Worm (Caenorhabditis elegans): ENCODE data around the gene ZK1055.7.

ZK1055.7 gene

ce11 chrV:6579992-6580391, 25.2 kb downstream of the ZK1055.7 start, which contains the start of gene EGAP9.3:
EGAP9.3 (minus strand) TSS chrV:6580122.
- TF ChIP-seq cog-1 (tag; optimal IDR thresholded peaks at IDR 0.05), result no peak
- TF ChIP-seq ztf-29 (GFP tag; IDR thresholded peaks at IDR 0.05), result no peak
- TF ChIP-seq tab-1 (GFP tag; IDR thresholded peaks at IDR 0.05), result no peak
- no peak for TF ChIP-seq klf-2 (GFP tag; conservative IDR thresholded peaks at IDR 0.05)
- no peak for TF ChIP-seq ref-1 (GFP tag; conservative IDR thresholded peaks at IDR 0.05)
- TF ChIP-seq ztf-23 (GFP tag; IDR thresholded peaks at IDR 0.05), result no peak
- TF ChIP-seq med-1 (GFP tag; optimal IDR thresholded peaks at IDR 0.05; ENCODE audit: insufficient read depth), result no peak
- TF ChIP-seq flt-1 (GFP tag; IDR thresholded peaks at IDR 0.05), result no peak
- TF ChIP-seq T22C8.4 (GFP tag; IDR thresholded peaks at IDR 0.05), result no peak

- TF ChIP-seq tab-1 (GFP tag; IDR thresholded peaks at IDR 0.05), result no peak
- TF ChIP-seq ref-1 (GFP tag; conservative IDR thresholded peaks at IDR 0.05), result no peak
Measured at ce11 chrV:6576567-6576966, 28.6 kb downstream of the ZK1055.7 start, which contains the start of gene EGAP9.4. EGAP9.4 (plus strand) TSS chrV:6576867.

ce11 chrV:6575406-6576130, 29.6 kb downstream of the ZK1055.7 start, which contains the start of gene fut-2:
fut-2 (minus strand) TSS chrV:6575890.
- TF ChIP-seq tab-1 (GFP tag; IDR thresholded peaks at IDR 0.05) (no peak), klf-2 (GFP tag; conservative IDR thresholded peaks at IDR 0.05) (no peak), ref-1 (GFP tag; conservative IDR thresholded peaks at IDR 0.05) (no peak), flt-1 (GFP tag; IDR thresholded peaks at IDR 0.05) (no peak), ztf-29 (GFP tag; IDR thresholded peaks at IDR 0.05) (no peak), cog-1 (tag; optimal IDR thresholded peaks at IDR 0.05) (no peak), T22C8.4 (GFP tag; IDR thresholded peaks at IDR 0.05) (no peak), med-1 (GFP tag; optimal IDR thresholded peaks at IDR 0.05; ENCODE audit: insufficient read depth) (no peak), ztf-23 (GFP tag; IDR thresholded peaks at IDR 0.05) (no peak)

ce11 chrV:6565851-6566386, 39.3 kb downstream of the ZK1055.7 start, which contains the start of gene K04A8.1:
K04A8.1 (plus strand) TSS chrV:6566336.
- no peak for TF ChIP-seq cog-1 (tag; optimal IDR thresholded peaks at IDR 0.05)
- no peak for TF ChIP-seq ztf-29 (GFP tag; IDR thresholded peaks at IDR 0.05)
- TF ChIP-seq tab-1 (GFP tag; IDR thresholded peaks at IDR 0.05), result no peak
- TF ChIP-seq klf-2 (GFP tag; conservative IDR thresholded peaks at IDR 0.05), result no peak
- TF ChIP-seq ref-1 (GFP tag; conservative IDR thresholded peaks at IDR 0.05), result no peak
- TF ChIP-seq ztf-23 (GFP tag; IDR thresholded peaks at IDR 0.05), result no peak
- no peak for TF ChIP-seq T22C8.4 (GFP tag; IDR thresholded peaks at IDR 0.05)
- TF ChIP-seq flt-1 (GFP tag; IDR thresholded peaks at IDR 0.05), result no peak
- TF ChIP-seq med-1 (GFP tag; optimal IDR thresholded peaks at IDR 0.05; ENCODE audit: insufficient read depth), result no peak

- TF ChIP-seq cog-1 (tag; optimal IDR thresholded peaks at IDR 0.05) (no peak), med-1 (GFP tag; optimal IDR thresholded peaks at IDR 0.05; ENCODE audit: insufficient read depth) (no peak), klf-2 (GFP tag; conservative IDR thresholded peaks at IDR 0.05) (no peak), ztf-29 (GFP tag; IDR thresholded peaks at IDR 0.05) (no peak), ztf-23 (GFP tag; IDR thresholded peaks at IDR 0.05) (no peak), tab-1 (GFP tag; IDR thresholded peaks at IDR 0.05) (no peak)
Measured at ce11 chrV:6561592-6561991, 43.6 kb downstream of the ZK1055.7 start, which contains the start of gene spp-19. spp-19 (minus strand) TSS chrV:6561692.

- TF ChIP-seq ztf-29 (GFP tag; IDR thresholded peaks at IDR 0.05) (0 out of 2 replicates have a peak, but pooled peaks have one; percentile 12), ref-1 (GFP tag; conservative IDR thresholded peaks at IDR 0.05) (no peak)
Measured at ce11 chrV:6559585-6559984, 45.6 kb downstream of the ZK1055.7 start.

ce11 chrV:6559105-6559504, 46.1 kb downstream of the ZK1055.7 start, which contains the start of gene spp-26:
spp-26 (minus strand) TSS chrV:6559205.
- TF ChIP-seq ref-1 (GFP tag; conservative IDR thresholded peaks at IDR 0.05) (no peak), ztf-29 (GFP tag; IDR thresholded peaks at IDR 0.05) (no peak), tab-1 (GFP tag; IDR thresholded peaks at IDR 0.05) (no peak), cog-1 (tag; optimal IDR thresholded peaks at IDR 0.05) (no peak), klf-2 (GFP tag; conservative IDR thresholded peaks at IDR 0.05) (no peak), ztf-23 (GFP tag; IDR thresholded peaks at IDR 0.05) (no peak), T22C8.4 (GFP tag; IDR thresholded peaks at IDR 0.05) (no peak), med-1 (GFP tag; optimal IDR thresholded peaks at IDR 0.05; ENCODE audit: insufficient read depth) (no peak), flt-1 (GFP tag; IDR thresholded peaks at IDR 0.05) (no peak)

ce11 chrV:6558103-6558502, 47.1 kb downstream of the ZK1055.7 start, which contains the start of gene spp-20:
spp-20 (minus strand) TSS chrV:6558203.
- no peak for TF ChIP-seq tab-1 (GFP tag; IDR thresholded peaks at IDR 0.05)
- TF ChIP-seq ztf-29 (GFP tag; IDR thresholded peaks at IDR 0.05), result no peak
- no peak for TF ChIP-seq klf-2 (GFP tag; conservative IDR thresholded peaks at IDR 0.05)
- no peak for TF ChIP-seq ztf-23 (GFP tag; IDR thresholded peaks at IDR 0.05)
- no peak for TF ChIP-seq ref-1 (GFP tag; conservative IDR thresholded peaks at IDR 0.05)
- TF ChIP-seq T22C8.4 (GFP tag; IDR thresholded peaks at IDR 0.05), result no peak
- TF ChIP-seq flt-1 (GFP tag; IDR thresholded peaks at IDR 0.05), result no peak
- no peak for TF ChIP-seq cog-1 (tag; optimal IDR thresholded peaks at IDR 0.05)

- TF ChIP-seq med-1 (GFP tag; optimal IDR thresholded peaks at IDR 0.05; ENCODE audit: insufficient read depth), result no peak
- TF ChIP-seq tab-1 (GFP tag; IDR thresholded peaks at IDR 0.05), result no peak
- TF ChIP-seq ztf-23 (GFP tag; IDR thresholded peaks at IDR 0.05), result no peak
- TF ChIP-seq T22C8.4 (GFP tag; IDR thresholded peaks at IDR 0.05), result no peak
- no peak for TF ChIP-seq cog-1 (tag; optimal IDR thresholded peaks at IDR 0.05)
- TF ChIP-seq ztf-29 (GFP tag; IDR thresholded peaks at IDR 0.05), result no peak
- no peak for TF ChIP-seq ref-1 (GFP tag; conservative IDR thresholded peaks at IDR 0.05)
- no peak for TF ChIP-seq klf-2 (GFP tag; conservative IDR thresholded peaks at IDR 0.05)
- TF ChIP-seq flt-1 (GFP tag; IDR thresholded peaks at IDR 0.05), result no peak
Measured at ce11 chrV:6557035-6557434, 48.1 kb downstream of the ZK1055.7 start, which contains the start of gene spp-27. spp-27 (minus strand) TSS chrV:6557135.

Data from whole organism, midembryonic.